Fruit fly (Drosophila melanogaster): ENCODE measurements around the gene Drak.

DNA sequence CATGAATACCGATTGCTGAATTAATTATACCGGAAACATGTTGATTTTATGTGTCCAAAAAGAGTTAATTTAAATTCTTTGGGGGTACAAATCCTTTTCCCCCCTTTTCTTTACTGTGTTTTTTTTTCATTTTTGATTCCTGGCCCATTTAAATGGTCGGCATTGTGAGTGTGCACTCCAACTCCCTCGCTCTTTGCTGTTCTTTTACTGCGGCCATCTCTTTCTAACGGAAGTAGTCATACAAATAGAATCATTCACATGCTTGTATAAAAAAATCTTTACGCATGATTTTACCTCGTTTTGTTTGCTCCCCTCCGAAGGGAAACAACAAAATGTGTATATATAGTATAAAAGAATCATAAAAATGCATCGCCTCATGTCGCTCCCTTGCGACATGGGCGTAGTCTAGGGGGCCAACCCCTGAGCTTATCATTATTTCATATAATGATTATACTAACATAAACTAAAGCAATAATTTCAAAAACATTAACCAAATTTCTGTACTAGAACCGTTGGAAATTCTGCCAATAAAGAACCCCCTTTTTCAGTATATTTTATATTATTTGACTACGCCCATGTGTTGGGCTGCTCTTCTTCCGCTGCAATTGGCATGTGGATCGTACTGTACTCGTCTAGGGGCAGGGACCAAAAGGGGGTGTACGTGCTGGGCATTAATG is 35.2 kb downstream of the Drak start:
- TF ChIP-seq CG14655 (GFP tag; optimal IDR thresholded peaks at IDR 0.05), result peak; percentile 77
- peak; percentile 72 for TF ChIP-seq fd96Ca (GFP tag; IDR thresholded peaks at IDR 0.05)
- peak; percentile 61 for TF ChIP-seq Pif1A (GFP tag; optimal IDR thresholded peaks at IDR 0.05)
- no peak for TF ChIP-seq EcR (GFP tag; optimal IDR thresholded peaks at IDR 0.05)
- TF ChIP-seq CG12605 (GFP tag; IDR thresholded peaks at IDR 0.05), result peak; percentile 61
- TF ChIP-seq CG8301 (tag; optimal IDR thresholded peaks at IDR 0.05), result peak; percentile 55
- peak; percentile 36 for TF ChIP-seq Snoo (tag; optimal IDR thresholded peaks at IDR 0.05)
